Worm (Caenorhabditis elegans): ENCODE results near the gene nmur-3.

DNA sequence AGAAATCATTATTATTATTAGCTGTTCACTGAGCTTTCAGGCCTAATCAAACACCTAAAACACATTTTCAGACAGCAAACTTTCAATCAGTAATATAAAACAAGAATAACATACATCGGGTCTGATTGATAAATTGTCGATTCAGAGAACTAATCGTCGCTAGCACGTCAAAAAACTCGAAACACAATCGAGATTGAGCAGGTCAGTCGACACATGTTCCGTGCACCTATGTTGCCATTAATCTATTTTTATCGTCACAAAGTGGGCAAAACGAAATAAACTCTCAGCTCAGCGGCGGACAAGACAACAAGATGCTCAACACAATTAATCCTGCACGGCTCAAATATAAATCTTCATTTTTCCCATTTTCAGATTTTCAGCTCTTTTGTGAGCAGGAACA is 37.0 kb upstream of the nmur-3 start:
- TF ChIP-seq flt-1 (GFP tag; IDR thresholded peaks at IDR 0.05), result no peak
- TF ChIP-seq T22C8.4 (GFP tag; IDR thresholded peaks at IDR 0.05), result no peak
